Worm (Caenorhabditis elegans) whole organism, young adult: ENCODE data around the gene Y57E12B.11.

Experiments used
- B0261.1 ChIP-seq: sonication (generic microtip); optimal IDR thresholded peaks from 2 replicates; lab custom pipeline; 2016; ENCODE audit warnings: mild to moderate bottlenecking, missing genetic modification characterization, moderate library complexity, missing compliant biosample characterization
- F52B5.7 ChIP-seq: sonication (generic microtip); optimal IDR thresholded peaks from 2 replicates; lab custom pipeline; 2016; ENCODE audit warnings: mild to moderate bottlenecking, missing genetic modification characterization, missing compliant biosample characterization
- F57C9.4 ChIP-seq: sonication (generic microtip); optimal IDR thresholded peaks from 2 replicates; lab custom pipeline; 2017; ENCODE audit warnings: mild to moderate bottlenecking, missing genetic modification characterization, missing compliant biosample characterization
- T26A5.8 ChIP-seq: sonication (generic microtip); optimal IDR thresholded peaks from 2 replicates; lab custom pipeline; 2016; ENCODE audit warnings: missing genetic modification characterization, missing compliant biosample characterization
- Y53F4B.3 ChIP-seq: fragments of 200-800 bp; sonication (Bioruptor generic); IDR thresholded peaks from 2 replicates; pipeline ENCODE4 v1.3.6; 2022; ENCODE audit warnings: missing genetic modification reagents, missing genetic modification characterization, missing compliant biosample characterization
- Y67H2A.10 ChIP-seq: fragments of 200-800 bp; sonication (Bioruptor generic); conservative IDR thresholded peaks from 2 replicates; pipeline ENCODE4 v1.3.6; 2022; ENCODE audit warnings: missing genetic modification reagents, missing genetic modification characterization, missing compliant biosample characterization
- Y79H2A.3 ChIP-seq: fragments of 200-800 bp; sonication (Bioruptor generic); conservative IDR thresholded peaks from 2 replicates; pipeline ENCODE4 v1.3.6; 2022; ENCODE audit warnings: missing genetic modification reagents, missing genetic modification characterization, missing compliant biosample characterization
- Y95B8A.8 ChIP-seq: fragments of 200-800 bp; sonication (Bioruptor generic); IDR thresholded peaks from 2 replicates; pipeline ENCODE4 v1.3.6; 2022; ENCODE audit warnings: missing genetic modification reagents, missing genetic modification characterization, missing compliant biosample characterization
- aptf-2 ChIP-seq: fragments of 200-800 bp; sonication (Bioruptor generic); conservative IDR thresholded peaks from 2 replicates; pipeline ENCODE4 v1.3.6; 2022; ENCODE audit warnings: missing genetic modification reagents, missing genetic modification characterization, missing compliant biosample characterization
- attf-3 ChIP-seq: fragments of 200-800 bp; sonication (Bioruptor generic); conservative IDR thresholded peaks from 2 replicates; pipeline ENCODE4 v1.3.6; 2022; ENCODE audit warnings: missing genetic modification reagents, missing genetic modification characterization, missing compliant biosample characterization
- bed-2 ChIP-seq: fragments of 200-800 bp; sonication (Bioruptor generic); IDR thresholded peaks from 2 replicates; pipeline ENCODE4 v1.3.6; 2022; ENCODE audit warnings: missing genetic modification reagents, missing genetic modification characterization, missing compliant biosample characterization
- ccch-3 ChIP-seq: fragments of 200-800 bp; sonication (Bioruptor generic); optimal IDR thresholded peaks from 2 replicates; lab custom pipeline; 2018; ENCODE audit warnings: mild to moderate bottlenecking, missing genetic modification characterization, missing compliant biosample characterization
- cebp-2 ChIP-seq: fragments of 200-800 bp; sonication (Bioruptor generic); IDR thresholded peaks from 2 replicates; pipeline ENCODE4 v1.3.6; 2022; ENCODE audit warnings: missing genetic modification characterization, missing compliant biosample characterization
- ceh-100 ChIP-seq: fragments of 200-800 bp; sonication (Bioruptor generic); IDR thresholded peaks from 2 replicates; pipeline ENCODE4 v1.3.6; 2022; ENCODE audit warnings: missing genetic modification reagents, missing genetic modification characterization, missing compliant biosample characterization
- ceh-91 ChIP-seq: fragments of 200-800 bp; sonication (Bioruptor generic); IDR thresholded peaks from 2 replicates; pipeline ENCODE4 v1.3.6; 2022; ENCODE audit warnings: missing genetic modification reagents, missing genetic modification characterization, missing compliant biosample characterization
- die-1 ChIP-seq: sonication (generic microtip); optimal IDR thresholded peaks from 2 replicates; lab custom pipeline; 2016; ENCODE audit warnings: missing genotype, mild to moderate bottlenecking, missing genetic modification characterization, missing compliant biosample characterization
- dox-1 ChIP-seq: fragments of 200-800 bp; sonication (Bioruptor generic); IDR thresholded peaks from 2 replicates; pipeline ENCODE4 v1.3.6; 2022; ENCODE audit warnings: missing genetic modification reagents, missing genetic modification characterization, missing compliant biosample characterization
- efl-1 ChIP-seq: fragments of 150-350 bp; optimal IDR thresholded peaks from 2 replicates; lab custom pipeline; 2014; ENCODE audit warnings: missing biosample characterization, missing genetic modification reagents, missing genetic modification characterization
- egl-18 ChIP-seq: fragments of 200-800 bp; sonication (Bioruptor generic); IDR thresholded peaks from 2 replicates; pipeline ENCODE4 v1.3.6; 2022; ENCODE audit warnings: missing genetic modification reagents, missing genetic modification characterization, missing compliant biosample characterization
- lin-54 ChIP-seq: fragments of 200-800 bp; sonication (Bioruptor generic); optimal IDR thresholded peaks from 2 replicates; lab custom pipeline; 2018; ENCODE audit warnings: mild to moderate bottlenecking, missing genetic modification characterization, missing compliant biosample characterization
- madf-3 ChIP-seq: fragments of 200-800 bp; sonication (Bioruptor generic); IDR thresholded peaks from 2 replicates; pipeline ENCODE4 v1.3.6; 2022; ENCODE audit warnings: missing genetic modification reagents, missing genetic modification characterization, missing compliant biosample characterization
- madf-6 ChIP-seq: fragments of 200-800 bp; sonication (Bioruptor generic); IDR thresholded peaks from 2 replicates; pipeline ENCODE4 v1.3.6; 2022; ENCODE audit warnings: missing genetic modification reagents, missing genetic modification characterization, missing compliant biosample characterization
- mcd-1 ChIP-seq: fragments of 200-800 bp; sonication (Bioruptor generic); IDR thresholded peaks from 2 replicates; pipeline ENCODE4 v1.3.6; 2022; ENCODE audit warnings: missing genetic modification reagents, missing genetic modification characterization, missing compliant biosample characterization
- nfya-2 ChIP-seq: fragments of 200-800 bp; sonication (Bioruptor generic); IDR thresholded peaks from 2 replicates; pipeline ENCODE4 v1.3.6; 2022; ENCODE audit warnings: missing genetic modification reagents, missing genetic modification characterization, missing compliant biosample characterization
- nhr-80 ChIP-seq: sonication (generic microtip); optimal IDR thresholded peaks from 2 replicates; lab custom pipeline; 2016; ENCODE audit warnings: missing genetic modification characterization, missing compliant biosample characterization
- pha-4 ChIP-seq: fragments of 150-350 bp; sonication (generic microtip); optimal IDR thresholded peaks from 2 replicates; lab custom pipeline; 2014; ENCODE audit warnings: missing biosample characterization, missing genetic modification reagents, missing genetic modification characterization
- rcor-1 ChIP-seq: fragments of 200-800 bp; sonication (Bioruptor generic); IDR thresholded peaks from 2 replicates; pipeline ENCODE4 v1.3.6; 2022; ENCODE audit warnings: missing genetic modification reagents, missing genetic modification characterization, missing compliant biosample characterization
- rpc-1 ChIP-seq, 2 experiments: fragments of 150-350 bp in 1 of 2; sonication (generic microtip) in 1 of 2; optimal IDR thresholded peaks; 2 replicates each; lab custom pipeline; 2014 to 2018; ENCODE audit warnings: missing biosample characterization in 1 of 2, missing genetic modification characterization in 1 of 2, missing genetic modification reagents in 1 of 2, missing genotype in 1 of 2
- sptf-2 ChIP-seq: fragments of 200-800 bp; sonication (Bioruptor generic); optimal IDR thresholded peaks from 2 replicates; lab custom pipeline; 2018; ENCODE audit warnings: mild to moderate bottlenecking, missing genetic modification characterization, missing compliant biosample characterization
- ztf-28 ChIP-seq: fragments of 200-800 bp; sonication (Bioruptor generic); IDR thresholded peaks from 2 replicates; pipeline ENCODE4 v1.3.6; 2022; ENCODE audit warnings: missing genetic modification reagents, missing genetic modification characterization, missing compliant biosample characterization
- ztf-6 ChIP-seq: fragments of 200-800 bp; sonication (Bioruptor generic); IDR thresholded peaks from 2 replicates; pipeline ENCODE4 v1.3.6; 2022; ENCODE audit warnings: missing genetic modification reagents, missing genetic modification characterization, missing compliant biosample characterization

Gene Y57E12B.11

ce11 chrV:6917280-6917679, 32.4 kb downstream of the Y57E12B.11 start (continued):
- no peak for TF ChIP-seq efl-1 (GFP tag; lab: Kevin White, UChicago)
- TF ChIP-seq attf-3 (GFP tag; lab: Robert Waterston, UW), result no peak

- TF ChIP-seq die-1 (tag; lab: Kevin White, UChicago) (no peak), lin-54 (GFP tag; lab: Kevin White, UChicago) (no peak), sptf-2 (GFP tag; lab: Kevin White, UChicago) (no peak), dox-1 (GFP tag; lab: Robert Waterston, UW) (no peak), F52B5.7 (no peak), pha-4 (no peak), Y95B8A.8 (GFP tag; lab: Robert Waterston, UW) (no peak), mcd-1 (no peak), Y67H2A.10 (GFP tag; lab: Robert Waterston, UW) (no peak), ceh-100 (GFP tag; lab: Robert Waterston, UW) (no peak), ceh-91 (GFP tag; lab: Robert Waterston, UW) (no peak), cebp-2 (no peak), T26A5.8 (tag; lab: Kevin White, UChicago) (no peak), egl-18 (GFP tag; lab: Robert Waterston, UW) (no peak), rcor-1 (GFP tag; lab: Robert Waterston, UW) (no peak)
Observed at ce11 chrV:6906435-6906834, 43.2 kb downstream of the Y57E12B.11 start.

ce11 chrV:6901943-6902549, 47.6 kb downstream of the Y57E12B.11 start:
- no peak for TF ChIP-seq ztf-6 (GFP tag; lab: Robert Waterston, UW)
- no peak for TF ChIP-seq Y53F4B.3 (GFP tag; lab: Robert Waterston, UW)
- TF ChIP-seq T26A5.8 (tag; lab: Kevin White, UChicago), result no peak
- no peak for TF ChIP-seq madf-3 (GFP tag; lab: Robert Waterston, UW)
- TF ChIP-seq madf-6, result no peak
- TF ChIP-seq aptf-2 (GFP tag; lab: Robert Waterston, UW), result no peak
- TF ChIP-seq B0261.1 (tag; lab: Kevin White, UChicago), result no peak
- no peak for TF ChIP-seq bed-2
- TF ChIP-seq ccch-3 (GFP tag; lab: Kevin White, UChicago), result no peak
- no peak for TF ChIP-seq nfya-2 (GFP tag; lab: Robert Waterston, UW)
- no peak for TF ChIP-seq rpc-1 (optimal IDR thresholded peaks at IDR 0.05; lab: Kevin White, UChicago)
- TF ChIP-seq rpc-1 (tag; optimal IDR thresholded peaks at IDR 0.05; lab: Kevin White, UChicago), result no peak
- TF ChIP-seq F57C9.4 (tag; lab: Kevin White, UChicago), result no peak
- TF ChIP-seq Y79H2A.3 (GFP tag; lab: Robert Waterston, UW), result no peak

- TF ChIP-seq nhr-80 (tag; lab: Kevin White, UChicago) (peak; percentile 54), ztf-28 (GFP tag; lab: Robert Waterston, UW) (no peak), Y95B8A.8 (GFP tag; lab: Robert Waterston, UW) (no peak)
- TF ChIP-seq, all 124 proteins: peak for 1
Observed at ce11 chrV:6900814-6901592, 48.7 kb downstream of the Y57E12B.11 start.
